Worm (Caenorhabditis elegans) whole organism, L1 larva: ENCODE data around the gene T05A8.1.

Experiments
- C16A3.4 ChIP-seq: fragments of 150-350 bp; optimal IDR thresholded peaks from 2 replicates; lab custom pipeline; 2014; ENCODE audit warnings: missing biosample characterization, missing genetic modification characterization
- aha-1 ChIP-seq: fragments of 150-350 bp; optimal IDR thresholded peaks from 2 replicates; lab custom pipeline; 2014; ENCODE audit warnings: missing biosample characterization, missing genetic modification characterization
- ceh-63 ChIP-seq: fragments of 200-800 bp; sonication (Bioruptor generic); optimal IDR thresholded peaks from 2 replicates; lab custom pipeline; 2018; ENCODE audit warnings: mild to moderate bottlenecking, missing genetic modification characterization, missing compliant biosample characterization
- ceh-8 ChIP-seq: fragments of 200-800 bp; sonication (Bioruptor generic); optimal IDR thresholded peaks from 2 replicates; lab custom pipeline; 2018; ENCODE audit warnings: mild to moderate bottlenecking, missing genetic modification characterization, moderate library complexity, missing compliant biosample characterization
- dpl-1 ChIP-seq, 3 experiments: fragments of 150-350 bp in 2 of 3; sonication (generic microtip) in 1 of 3; optimal IDR thresholded peaks; 2 replicates each; lab custom pipeline; 2014 to 2017; ENCODE audit warnings: missing biosample characterization in 3 of 3, missing genetic modification characterization in 3 of 3, missing genetic modification reagents in 3 of 3
- dsc-1 ChIP-seq: sonication (generic microtip); optimal IDR thresholded peaks from 2 replicates; lab custom pipeline; 2016; ENCODE audit warnings: mild to moderate bottlenecking, missing genetic modification characterization, missing compliant biosample characterization
- efl-1 ChIP-seq, 4 experiments: fragments of 150-350 bp; optimal IDR thresholded peaks in 3 of 4; peaks in 1 of 4; 1 replicate in 1 of 4; 2 replicates in 3 of 4; lab custom pipeline; 2014; ENCODE audit warnings: missing biosample characterization in 2 of 4, missing genetic modification characterization in 2 of 4, missing genetic modification reagents in 2 of 4
- efl-3 ChIP-seq: fragments of 200-800 bp; sonication (Bioruptor generic); optimal IDR thresholded peaks from 2 replicates; lab custom pipeline; 2018; ENCODE audit warnings: mild to moderate bottlenecking, missing genetic modification characterization, missing compliant biosample characterization
- egl-13 ChIP-seq: sonication (generic microtip); optimal IDR thresholded peaks from 2 replicates; lab custom pipeline; 2016; ENCODE audit warnings: missing genotype, missing genetic modification reagents, missing genetic modification characterization, missing compliant biosample characterization
- elt-2 ChIP-seq: sonication (generic microtip); optimal IDR thresholded peaks from 2 replicates; lab custom pipeline; 2016; ENCODE audit warnings: missing genetic modification characterization, mild to moderate bottlenecking, inconsistent platforms, missing compliant biosample characterization, missing genetic modification reagents
- ets-5 ChIP-seq: fragments of 200-800 bp; sonication (Bioruptor generic); IDR thresholded peaks from 2 replicates; pipeline ENCODE4 v1.3.6; 2022; ENCODE audit warnings: missing genetic modification characterization, missing compliant biosample characterization
- fkh-10 ChIP-seq: sonication (generic microtip); optimal IDR thresholded peaks from 2 replicates; lab custom pipeline; 2017; ENCODE audit warnings: missing biosample characterization, missing genetic modification reagents, missing genetic modification characterization
- fkh-8 ChIP-seq: sonication (generic microtip); optimal IDR thresholded peaks from 2 replicates; lab custom pipeline; 2016; ENCODE audit warnings: mild to moderate bottlenecking, missing genetic modification characterization, missing compliant biosample characterization
- hlh-17 ChIP-seq: fragments of 200-800 bp; sonication (Bioruptor generic); optimal IDR thresholded peaks from 2 replicates; lab custom pipeline; 2018; ENCODE audit warnings: missing genetic modification characterization, mild to moderate bottlenecking, missing compliant biosample characterization, moderate library complexity, borderline replicate concordance
- hlh-4 ChIP-seq: sonication (generic microtip); optimal IDR thresholded peaks from 2 replicates; lab custom pipeline; 2016; ENCODE audit warnings: mild to moderate bottlenecking, missing genetic modification characterization, missing compliant biosample characterization
- lin-14 ChIP-seq: fragments of 200-800 bp; sonication (Bioruptor generic); optimal IDR thresholded peaks from 2 replicates; lab custom pipeline; 2018; ENCODE audit warnings: mild to moderate bottlenecking, missing genetic modification characterization, moderate library complexity, missing compliant biosample characterization
- lin-35 ChIP-seq, 2 experiments: fragments of 150-350 bp; optimal IDR thresholded peaks; 2 replicates each; lab custom pipeline; 2014; ENCODE audit warnings: missing biosample characterization in 2 of 2, missing genetic modification characterization in 2 of 2, missing genetic modification reagents in 2 of 2
- lin-39 ChIP-seq: fragments of 150-350 bp; optimal IDR thresholded peaks from 2 replicates; lab custom pipeline; 2014; ENCODE audit warnings: missing biosample characterization, missing genetic modification reagents, missing genetic modification characterization
- mdl-1 ChIP-seq, 2 experiments: fragments of 150-350 bp; optimal IDR thresholded peaks; 2 replicates each; lab custom pipeline; 2014 to 2017; ENCODE audit warnings: missing biosample characterization in 2 of 2, missing genetic modification characterization in 2 of 2, inconsistent platforms in 1 of 2
- nhr-11 ChIP-seq: fragments of 150-350 bp; optimal IDR thresholded peaks from 2 replicates; lab custom pipeline; 2014; ENCODE audit warnings: missing biosample characterization, missing genetic modification characterization
- nhr-12 ChIP-seq: sonication (generic microtip); optimal IDR thresholded peaks from 2 replicates; lab custom pipeline; 2017; ENCODE audit warnings: missing biosample characterization, missing genetic modification characterization
- nhr-47 ChIP-seq: sonication (generic microtip); optimal IDR thresholded peaks from 2 replicates; lab custom pipeline; 2016; ENCODE audit warnings: mild to moderate bottlenecking, missing genetic modification characterization, moderate library complexity, missing compliant biosample characterization
- nhr-77 ChIP-seq: fragments of 150-350 bp; optimal IDR thresholded peaks from 2 replicates; lab custom pipeline; 2014; ENCODE audit warnings: missing biosample characterization, missing genetic modification characterization
- pqm-1 ChIP-seq: sonication (generic microtip); optimal IDR thresholded peaks from 3 replicates; lab custom pipeline; 2017; ENCODE audit warnings: missing biosample characterization, missing genetic modification characterization
- skn-1 ChIP-seq: fragments of 150-350 bp; optimal IDR thresholded peaks from 2 replicates; lab custom pipeline; 2014; ENCODE audit warnings: missing biosample characterization, missing genetic modification characterization
- snpc-4 ChIP-seq: fragments of 150-350 bp; optimal IDR thresholded peaks from 2 replicates; lab custom pipeline; 2014; ENCODE audit warnings: missing biosample characterization, missing genetic modification characterization
- sox-4 ChIP-seq: sonication (generic microtip); optimal IDR thresholded peaks from 2 replicates; lab custom pipeline; 2016; ENCODE audit warnings: missing genetic modification characterization, missing compliant biosample characterization
- sptf-1 ChIP-seq: fragments of 150-350 bp; optimal IDR thresholded peaks from 2 replicates; lab custom pipeline; 2014; ENCODE audit warnings: missing biosample characterization, missing genetic modification characterization
- sup-37 ChIP-seq: fragments of 200-800 bp; sonication (Bioruptor generic); optimal IDR thresholded peaks from 2 replicates; lab custom pipeline; 2018; ENCODE audit warnings: mild to moderate bottlenecking, missing genetic modification characterization, missing compliant biosample characterization
- tbx-2 ChIP-seq: sonication (generic microtip); optimal IDR thresholded peaks from 2 replicates; lab custom pipeline; 2016; ENCODE audit warnings: missing genetic modification characterization, missing compliant biosample characterization
- unc-30 ChIP-seq: sonication (generic microtip); optimal IDR thresholded peaks from 2 replicates; lab custom pipeline; 2017; ENCODE audit warnings: missing biosample characterization, missing genetic modification characterization
- unc-86 ChIP-seq: sonication (generic microtip); optimal IDR thresholded peaks from 2 replicates; lab custom pipeline; 2016; ENCODE audit warnings: missing genetic modification characterization, missing compliant biosample characterization
- unc-98 ChIP-seq: fragments of 200-800 bp; sonication (Bioruptor generic); IDR thresholded peaks from 2 replicates; pipeline ENCODE4 v1.3.6; 2022; ENCODE audit warnings: missing genetic modification characterization, missing compliant biosample characterization
- zip-4 ChIP-seq: fragments of 200-800 bp; sonication (Bioruptor generic); optimal IDR thresholded peaks from 2 replicates; lab custom pipeline; 2018; ENCODE audit warnings: mild to moderate bottlenecking, missing genetic modification characterization, moderate library complexity, missing compliant biosample characterization

T05A8.1 gene

ce11 chrII:2705200-2705599, 4.6 kb downstream of the T05A8.1 start, which contains the start of gene srh-128:
Gene srh-128 (minus strand): TSS chrII:2705300.
- TF ChIP-seq nhr-47 (tag; lab: Kevin White, UChicago) (no peak), lin-35 (GFP tag; optimal IDR thresholded peaks at IDR 0.05; lab: Kevin White, UChicago) (no peak), zip-4 (GFP tag; lab: Kevin White, UChicago) (no peak), sup-37 (no peak), elt-2 (no peak), aha-1 (no peak), hlh-17 (no peak), ets-5 (GFP tag; lab: Robert Waterston, UW) (no peak), lin-39 (tag; lab: Kevin White, UChicago) (no peak), C16A3.4 (tag; lab: Kevin White, UChicago) (no peak), dsc-1 (no peak), sox-4 (tag; lab: Kevin White, UChicago) (no peak), pqm-1 (no peak)

ce11 chrII:2702757-2703156, 7.1 kb downstream of the T05A8.1 start, which contains the start of gene sri-60:
Gene sri-60 (minus strand): TSS chrII:2702857.
- TF ChIP-seq nhr-11 (no peak), unc-98 (no peak), skn-1 (tag; lab: Kevin White, UChicago) (no peak), unc-86 (tag; lab: Kevin White, UChicago) (no peak), nhr-12 (tag; lab: Kevin White, UChicago) (no peak), nhr-77 (tag; lab: Kevin White, UChicago) (no peak)

- no peak for TF ChIP-seq ceh-63 (GFP tag; lab: Kevin White, UChicago)
- no peak for TF ChIP-seq egl-13 (tag; lab: Kevin White, UChicago)
- TF ChIP-seq sptf-1 (tag; lab: Kevin White, UChicago): no peak
- TF ChIP-seq ceh-8: no peak
- TF ChIP-seq tbx-2 (tag; lab: Kevin White, UChicago): no peak
- TF ChIP-seq efl-3 (GFP tag; lab: Kevin White, UChicago): no peak
- no peak for TF ChIP-seq unc-86 (tag; lab: Kevin White, UChicago)
- peak; percentile 77 for TF ChIP-seq hlh-4 (tag; lab: Kevin White, UChicago)
- no peak for TF ChIP-seq fkh-8 (tag; lab: Kevin White, UChicago)
Measured at ce11 chrII:2700229-2700628, 9.6 kb downstream of the T05A8.1 start, which contains the start of gene sri-61. Gene sri-61 (minus strand): TSS chrII:2700329.

- TF ChIP-seq mdl-1 (tag; optimal IDR thresholded peaks at IDR 0.05; lab: Kevin White, UChicago) (no peak), unc-30 (no peak), nhr-12 (tag; lab: Kevin White, UChicago) (no peak), unc-86 (tag; lab: Kevin White, UChicago) (no peak), dpl-1 (GFP tag; optimal IDR thresholded peaks at IDR 0.05; lab: Kevin White, UChicago) (no peak)
Measured at ce11 chrII:2698378-2698777, 11.5 kb downstream of the T05A8.1 start, which contains the start of gene sri-62. Gene sri-62 (minus strand): TSS chrII:2698478.

ce11 chrII:2695079-2695478, 14.8 kb downstream of the T05A8.1 start:
- TF ChIP-seq snpc-4: no peak
- no peak for TF ChIP-seq efl-1 (optimal IDR thresholded peaks at IDR 0.05; lab: Kevin White, UChicago)
- TF ChIP-seq efl-1 (GFP tag; optimal IDR thresholded peaks at IDR 0.05 in 1 of 2; lab: Kevin White, UChicago): peak in 1 of 2 experiments; percentile 88
- peak; percentile 33 for TF ChIP-seq fkh-10 (GFP tag; lab: Kevin White, UChicago)
- peak; percentile 57 for TF ChIP-seq lin-14 (GFP tag; lab: Kevin White, UChicago)
